Fruit fly (Drosophila melanogaster): Measurements from ENCODE around the gene Brd.

Brd gene

dm6 chr3L:14972625-14973250 lies at the start of gene Brd (continued):
- no peak for TF ChIP-seq danr (GFP tag; IDR thresholded peaks at IDR 0.05)
- TF ChIP-seq kay (GFP tag; optimal IDR thresholded peaks at IDR 0.05) = no peak
- no peak for TF ChIP-seq lov (optimal IDR thresholded peaks at IDR 0.05)
- 0 out of 3 replicates have a peak, but pooled peaks have one; percentile 31 for TF ChIP-seq lov (GFP tag; IDR thresholded peaks at IDR 0.05)
- peak; percentile 31 for TF ChIP-seq lilli (GFP tag; optimal IDR thresholded peaks at IDR 0.05)
- no peak for TF ChIP-seq bab2 (GFP tag; optimal IDR thresholded peaks at IDR 0.05)
- TF ChIP-seq NC2β (GFP tag; optimal IDR thresholded peaks at IDR 0.05) = peak; percentile 9
- TF ChIP-seq prd (optimal IDR thresholded peaks at IDR 0.05) = no peak
- TF ChIP-seq prd (GFP tag; IDR thresholded peaks at IDR 0.05) = peak; percentile 23; the same call in 1 of the 3 replicates
- TF ChIP-seq CG10565 (GFP tag; optimal IDR thresholded peaks at IDR 0.05) = no peak

dm6 chr3L:14925602-14926001 lies 46.9 kb upstream of the Brd start:
- TF ChIP-seq Hmr (GFP tag; optimal IDR thresholded peaks at IDR 0.05) (no peak), zf30C (GFP tag; optimal IDR thresholded peaks at IDR 0.05) (peak; percentile 42), CG14965 (GFP tag; optimal IDR thresholded peaks at IDR 0.05; ENCODE audit: borderline replicate concordance) (peak; percentile 90), gce (GFP tag; IDR thresholded peaks at IDR 0.05) (0 out of 3 replicates have a peak, but pooled peaks have one; percentile 9), Ets65A (GFP tag) (peak; percentile 34), CTCF (GFP tag; optimal IDR thresholded peaks at IDR 0.05) (peak; percentile 82), CG15514 (GFP tag; optimal IDR thresholded peaks at IDR 0.05) (peak; percentile 7), CG8478 (optimal IDR thresholded peaks at IDR 0.05) (no peak), dysf (GFP tag; IDR thresholded peaks at IDR 0.05) (0 out of 3 replicates have a peak, but pooled peaks have one; percentile 24), Rfx (GFP tag; IDR thresholded peaks at IDR 0.05) (0 out of 2 replicates have a peak, but pooled peaks have one; percentile 19)

- TF ChIP-seq Sox100B (GFP tag; optimal IDR thresholded peaks at IDR 0.05) = no peak
- TF ChIP-seq lbe (GFP tag; optimal IDR thresholded peaks at IDR 0.05) = no peak
- TF ChIP-seq amos (GFP tag; IDR thresholded peaks at IDR 0.05; ENCODE audit: partially characterized antibody) = peak; percentile 73
- no peak for TF ChIP-seq CG6813 (GFP tag; optimal IDR thresholded peaks at IDR 0.05)
- TF ChIP-seq Xbp1 (GFP tag; optimal IDR thresholded peaks at IDR 0.05) = peak; percentile 14
- TF ChIP-seq HmgD (GFP tag; optimal IDR thresholded peaks at IDR 0.05) = peak; percentile 0
- peak; percentile 51 for TF ChIP-seq CG10267 (tag; optimal IDR thresholded peaks at IDR 0.05)
- no peak for TF ChIP-seq dimm (GFP tag; IDR thresholded peaks at IDR 0.05)
- no peak for TF ChIP-seq CG3838 (GFP tag; optimal IDR thresholded peaks at IDR 0.05)
- peak; percentile 63 for TF ChIP-seq CG1603 (tag; optimal IDR thresholded peaks at IDR 0.05)
- no peak for TF ChIP-seq pb (GFP tag; optimal IDR thresholded peaks at IDR 0.05)
- peak; percentile 45; the same call in 2 of the 3 replicates for TF ChIP-seq Doc3 (GFP tag; IDR thresholded peaks at IDR 0.05; ENCODE audit: partially characterized antibody)
- no peak for TF ChIP-seq ken (GFP tag; IDR thresholded peaks at IDR 0.05)
- peak; percentile 12 for TF ChIP-seq CG8290 (GFP tag; optimal IDR thresholded peaks at IDR 0.05)
- TF ChIP-seq CG8290 (tag; optimal IDR thresholded peaks at IDR 0.05) = no peak
- TF ChIP-seq kni (GFP tag; optimal IDR thresholded peaks at IDR 0.05) = no peak
- TF ChIP-seq en (GFP tag; optimal IDR thresholded peaks at IDR 0.05) = no peak
- no peak for TF ChIP-seq gro (GFP tag; optimal IDR thresholded peaks at IDR 0.05)
- TF ChIP-seq Atf-2 (GFP tag; optimal IDR thresholded peaks at IDR 0.05) = no peak
- TF ChIP-seq CoRest (tag; optimal IDR thresholded peaks at IDR 0.05) = peak; percentile 24
- peak; percentile 70 for TF ChIP-seq Dll (GFP tag; IDR thresholded peaks at IDR 0.05; ENCODE audit: partially characterized antibody)
- TF ChIP-seq CG14710 (tag; optimal IDR thresholded peaks at IDR 0.05) = peak; percentile 58
- TF ChIP-seq CG2116 (GFP tag; optimal IDR thresholded peaks at IDR 0.05) = peak; percentile 96
- peak in 1 of 3 experiments; percentile 61 for TF ChIP-seq Stat92E (GFP tag; optimal IDR thresholded peaks at IDR 0.05)
- TF ChIP-seq Dref (GFP tag; IDR thresholded peaks at IDR 0.05) = peak; percentile 93
- peak; percentile 45 for TF ChIP-seq Lhr (GFP tag; optimal IDR thresholded peaks at IDR 0.05)
- peak; percentile 99 for TF ChIP-seq E2f2 (GFP tag; IDR thresholded peaks at IDR 0.05)
- TF ChIP-seq CG34224 (GFP tag; IDR thresholded peaks at IDR 0.05; ENCODE audit: partially characterized antibody) = peak; percentile 55
- peak; percentile 42; the same call in 1 of the 3 replicates for TF ChIP-seq CG7963 (GFP tag; IDR thresholded peaks at IDR 0.05; ENCODE audit: partially characterized antibody)
Measured at dm6 chr3L:14942769-14943168, 29.7 kb upstream of the Brd start.
